Worm (Caenorhabditis elegans): Measurements from ENCODE around the gene F32D1.8.

- TF ChIP-seq him-1 (tag; optimal IDR thresholded peaks at IDR 0.05) = no peak
- TF ChIP-seq W03F9.2 (tag; optimal IDR thresholded peaks at IDR 0.05) = no peak
- no peak for TF ChIP-seq dao-5 (tag; optimal IDR thresholded peaks at IDR 0.05)
These were observed 37.1 kb upstream of the F32D1.8 start, which contains the start of gene grl-5 for ce11 chrV:4414613-4415071.

All from whole organism, L4/young adult.